Worm (Caenorhabditis elegans) whole organism, L4 larva: ENCODE data around the gene spat-2.

ENCODE experiments used
- R02D3.7 ChIP-seq: fragments of 150-350 bp; sonication (generic microtip); optimal IDR thresholded peaks from 3 replicates; lab custom pipeline; 2014; ENCODE audit warnings: missing biosample characterization, missing genetic modification characterization
- T26A8.4 ChIP-seq: fragments of 200-800 bp; sonication (Bioruptor generic); IDR thresholded peaks from 2 replicates; pipeline ENCODE4 v1.3.6; 2022; ENCODE audit warnings: missing genetic modification characterization, missing compliant biosample characterization
- egl-27 ChIP-seq: sonication (generic microtip); optimal IDR thresholded peaks from 3 replicates; lab custom pipeline; 2017; ENCODE audit warnings: missing biosample characterization, missing genetic modification reagents, missing genetic modification characterization
- lin-15B ChIP-seq: fragments of 150-350 bp; sonication (generic microtip); optimal IDR thresholded peaks from 3 replicates; lab custom pipeline; 2014; ENCODE audit warnings: missing biosample characterization, missing genetic modification characterization
- mdl-1 ChIP-seq, 2 experiments: fragments of 150-350 bp in 1 of 2; sonication (generic microtip) in 1 of 2; optimal IDR thresholded peaks; 2 replicates each; lab custom pipeline; 2014 to 2017; ENCODE audit warnings: missing biosample characterization in 2 of 2, missing genetic modification characterization in 2 of 2
- nhr-11 ChIP-seq: fragments of 150-350 bp; optimal IDR thresholded peaks from 2 replicates; lab custom pipeline; 2014; ENCODE audit warnings: missing biosample characterization, missing genetic modification characterization
- nhr-25 ChIP-seq: sonication (generic microtip); optimal IDR thresholded peaks from 2 replicates; lab custom pipeline; 2017; ENCODE audit warnings: missing genetic modification characterization, mild to moderate bottlenecking, missing compliant biosample characterization, antibody characterized with exemption, moderate library complexity, borderline replicate concordance; ENCODE audit not compliant: insufficient read depth
- skn-1 ChIP-seq: fragments of 150-350 bp; optimal IDR thresholded peaks from 2 replicates; lab custom pipeline; 2014; ENCODE audit warnings: missing biosample characterization, missing genetic modification characterization

DNA sequence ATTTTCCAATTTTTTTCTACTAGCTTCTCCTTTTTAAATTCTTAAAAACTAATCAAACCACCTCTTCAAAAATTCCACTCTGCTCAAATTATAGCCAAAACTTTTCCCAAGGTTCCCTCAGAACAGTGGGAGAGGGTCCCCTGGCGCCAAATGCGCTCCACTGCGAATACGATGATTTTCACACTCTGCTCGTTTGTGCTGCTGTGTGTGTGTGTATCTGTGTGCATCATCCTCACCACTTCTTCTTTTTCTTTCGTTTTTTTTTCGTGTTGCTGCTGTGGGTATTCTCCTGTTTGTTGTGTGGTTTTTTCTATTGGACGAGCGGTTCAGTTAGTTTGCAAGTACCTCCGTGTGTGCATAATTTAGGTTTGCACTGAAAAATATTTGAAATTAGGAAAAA is 2.5 kb downstream of the spat-2 start:
- TF ChIP-seq skn-1 (tag; lab: Kevin White, UChicago): no peak
- no peak for TF ChIP-seq lin-15B
- TF ChIP-seq T26A8.4 (GFP tag; lab: Robert Waterston, UW): no peak
- TF ChIP-seq nhr-25 (tag; lab: Kevin White, UChicago): no peak
- no peak for TF ChIP-seq nhr-11 (tag; lab: Kevin White, UChicago)
- TF ChIP-seq egl-27 (tag; lab: Kevin White, UChicago): no peak
- TF ChIP-seq R02D3.7: no peak
- TF ChIP-seq mdl-1 (tag; optimal IDR thresholded peaks at IDR 0.05; lab: Kevin White, UChicago): no peak
